Fruit fly (Drosophila melanogaster) whole organism, embryonic: ENCODE results near the gene Prp18.

ENCODE experiments used
- Asciz ChIP-seq: fragments of 200-800 bp; sonication (Bioruptor generic); optimal IDR thresholded peaks from 2 replicates; lab custom pipeline; 2017; ENCODE audit warnings: missing biosample characterization, mild to moderate bottlenecking, missing genetic modification characterization, missing genetic modification reagents
- Bteb2 ChIP-seq: fragments of 200-800 bp; sonication (Bioruptor generic); optimal IDR thresholded peaks from 2 replicates; lab custom pipeline; 2016; ENCODE audit warnings: missing biosample characterization, missing genetic modification characterization
- CG11085 ChIP-seq: fragments of 200-800 bp; sonication (Bioruptor generic); IDR thresholded peaks from 2 replicates; pipeline ENCODE4 v1.3.6; 2022; ENCODE audit warnings: missing biosample characterization, missing genetic modification characterization
- CG11456 ChIP-seq: fragments of 200-800 bp; sonication (Bioruptor generic); IDR thresholded peaks from 3 replicates; pipeline ENCODE4 v1.3.6; 2022; ENCODE audit warnings: missing biosample characterization, missing genetic modification characterization
- CG14050 ChIP-seq: fragments of 200-800 bp; sonication (Bioruptor generic); IDR thresholded peaks from 3 replicates; pipeline ENCODE4 v1.3.6; 2022; ENCODE audit warnings: missing biosample characterization, missing genetic modification characterization
- CG14667 ChIP-seq: fragments of 200-800 bp; sonication (Bioruptor generic); IDR thresholded peaks from 2 replicates; pipeline ENCODE4 v1.3.6; 2022; ENCODE audit warnings: missing biosample characterization, missing genetic modification characterization
- CG1603 ChIP-seq: fragments of 200-800 bp; sonication (Bioruptor generic); optimal IDR thresholded peaks from 2 replicates; lab custom pipeline; 2019; ENCODE audit warnings: missing biosample characterization, mild to moderate bottlenecking, missing genetic modification characterization, moderate library complexity
- CG17568 ChIP-seq: fragments of 200-800 bp; sonication (Bioruptor generic); optimal IDR thresholded peaks from 2 replicates; lab custom pipeline; 2018; ENCODE audit warnings: missing biosample characterization, mild to moderate bottlenecking, missing genetic modification characterization, moderate library complexity
- CG2120 ChIP-seq: fragments of 200-800 bp; sonication (Bioruptor generic); optimal IDR thresholded peaks from 3 replicates; lab custom pipeline; 2016; ENCODE audit warnings: missing biosample characterization, missing genetic modification characterization
- CG4730 ChIP-seq: fragments of 200-800 bp; sonication (Bioruptor generic); IDR thresholded peaks from 2 replicates; pipeline ENCODE4 v1.3.6; 2022; ENCODE audit warnings: missing biosample characterization, missing genetic modification characterization
- CG4854 ChIP-seq: fragments of 200-800 bp; sonication (Bioruptor generic); optimal IDR thresholded peaks from 2 replicates; lab custom pipeline; 2016; ENCODE audit warnings: missing biosample characterization, missing genetic modification characterization, inconsistent platforms
- CG7372 ChIP-seq: fragments of 200-800 bp; sonication (Bioruptor generic); IDR thresholded peaks from 2 replicates; pipeline ENCODE4 v1.3.6; 2022; ENCODE audit warnings: missing biosample characterization, missing genetic modification characterization
- CG7928 ChIP-seq: fragments of 200-800 bp; sonication (Bioruptor generic); optimal IDR thresholded peaks from 2 replicates; lab custom pipeline; 2017; ENCODE audit warnings: missing biosample characterization, mild to moderate bottlenecking, missing genetic modification characterization
- CG8359 ChIP-seq: fragments of 200-800 bp; sonication (Bioruptor generic); optimal IDR thresholded peaks from 2 replicates; lab custom pipeline; 2017; ENCODE audit warnings: missing biosample characterization, mild to moderate bottlenecking, missing genetic modification characterization, borderline replicate concordance
- CG8765 ChIP-seq: fragments of 200-800 bp; sonication (Bioruptor generic); IDR thresholded peaks from 2 replicates; pipeline ENCODE4 v1.3.6; 2022; ENCODE audit warnings: missing biosample characterization, missing genetic modification characterization
- CrebB ChIP-seq: fragments of 200-800 bp; sonication (Bioruptor generic); optimal IDR thresholded peaks from 3 replicates; lab custom pipeline; 2018; ENCODE audit warnings: missing biosample characterization, mild to moderate bottlenecking, missing genetic modification characterization
- D ChIP-seq, 2 experiments: fragments of 200-800 bp in 1 of 2; fragments of >200 bp in 1 of 2; sonication (Bioruptor generic) in 1 of 2; optimal IDR thresholded peaks; 2 replicates in 1 of 2; 3 replicates in 1 of 2; lab custom pipeline; 2017; ENCODE audit warnings: mild to moderate bottlenecking in 1 of 2, missing biosample characterization in 1 of 2, missing genetic modification characterization in 1 of 2, missing genetic modification reagents in 1 of 2
- Doc3 ChIP-seq: fragments of 200-800 bp; sonication (Bioruptor generic); IDR thresholded peaks from 3 replicates; pipeline ENCODE4 v1.3.6; 2022; ENCODE audit warnings: missing biosample characterization, missing genetic modification characterization; ENCODE audit not compliant: partially characterized antibody
- Dp ChIP-seq: fragments of 200-800 bp; sonication (Bioruptor generic); optimal IDR thresholded peaks from 2 replicates; lab custom pipeline; 2018; ENCODE audit warnings: missing biosample characterization, mild to moderate bottlenecking, missing genetic modification characterization, moderate library complexity
- E2f2 ChIP-seq: fragments of 200-800 bp; sonication (Bioruptor generic); IDR thresholded peaks from 2 replicates; pipeline ENCODE4 v1.3.6; 2022; ENCODE audit warnings: missing biosample characterization, missing genetic modification characterization
- Gug ChIP-seq: fragments of 200-800 bp; sonication (Bioruptor generic); IDR thresholded peaks from 4 replicates; pipeline ENCODE4 v1.3.6; 2022; ENCODE audit warnings: missing biosample characterization, missing genetic modification characterization
- Hmr ChIP-seq: fragments of 200-800 bp; sonication (Bioruptor generic); optimal IDR thresholded peaks from 3 replicates; lab custom pipeline; 2017; ENCODE audit warnings: mild to moderate bottlenecking, missing biosample characterization, missing genetic modification reagents, missing genetic modification characterization
- Lpt ChIP-seq: fragments of >200 bp; optimal IDR thresholded peaks from 2 replicates; lab custom pipeline; 2018; ENCODE audit warnings: missing biosample characterization, missing genetic modification characterization
- Max ChIP-seq: fragments of 200-800 bp; sonication (Bioruptor generic); optimal IDR thresholded peaks from 2 replicates; lab custom pipeline; 2016; ENCODE audit warnings: missing biosample characterization, mild to moderate bottlenecking, missing genetic modification characterization
- Med ChIP-seq: fragments of 200-800 bp; sonication (Bioruptor generic); peaks from one replicate; lab custom pipeline; 2016; ENCODE audit warnings: missing biosample characterization, missing genetic modification characterization, mild to moderate bottlenecking, inconsistent platforms, moderate library complexity
- Nf-YA ChIP-seq: fragments of 200-800 bp; sonication (Bioruptor generic); IDR thresholded peaks from 2 replicates; pipeline ENCODE4 v1.3.6; 2022; ENCODE audit warnings: missing biosample characterization, missing genetic modification characterization
- Sox102F ChIP-seq: fragments of 200-800 bp; sonication (Bioruptor generic); optimal IDR thresholded peaks from 2 replicates; lab custom pipeline; 2018; ENCODE audit warnings: missing biosample characterization, mild to moderate bottlenecking, missing genetic modification characterization, moderate library complexity
- Sry-δ ChIP-seq: fragments of 200-800 bp; sonication (Bioruptor generic); optimal IDR thresholded peaks from 2 replicates; lab custom pipeline; 2016; ENCODE audit warnings: missing biosample characterization, missing genetic modification characterization
- Stat92E ChIP-seq, 3 experiments: fragments of >200 bp in 2 of 3; fragments of 200-800 bp in 1 of 3; sonication (Bioruptor generic) in 1 of 3; optimal IDR thresholded peaks; 2 replicates each; lab custom pipeline; 2017 to 2019; ENCODE audit warnings: missing biosample characterization in 3 of 3, missing genetic modification characterization in 3 of 3, mild to moderate bottlenecking in 1 of 3, moderate library complexity in 1 of 3
- Vsx1 ChIP-seq: fragments of 200-800 bp; sonication (Bioruptor generic); optimal IDR thresholded peaks from 2 replicates; lab custom pipeline; 2017; ENCODE audit warnings: missing biosample characterization, mild to moderate bottlenecking, missing genetic modification characterization, missing genetic modification reagents
- az2 ChIP-seq: fragments of 200-800 bp; sonication (Bioruptor generic); optimal IDR thresholded peaks from 3 replicates; lab custom pipeline; 2016; ENCODE audit warnings: missing biosample characterization, missing genetic modification characterization
- cas ChIP-seq: fragments of 200-800 bp; sonication (Bioruptor generic); IDR thresholded peaks from 2 replicates; pipeline ENCODE4 v1.3.6; 2022; ENCODE audit warnings: missing biosample characterization, missing genetic modification characterization
- chinmo ChIP-seq: fragments of 200-800 bp; sonication (Bioruptor generic); IDR thresholded peaks from 4 replicates; pipeline ENCODE4 v1.3.6; 2022; ENCODE audit warnings: missing biosample characterization, missing genetic modification characterization; ENCODE audit not compliant: partially characterized antibody
- chn ChIP-seq: fragments of 200-800 bp; sonication (Bioruptor generic); optimal IDR thresholded peaks from 2 replicates; lab custom pipeline; 2016; ENCODE audit warnings: missing biosample characterization, missing genetic modification characterization
- dimm ChIP-seq: fragments of 200-800 bp; sonication (Bioruptor generic); IDR thresholded peaks from 2 replicates; pipeline ENCODE4 v1.3.6; 2022; ENCODE audit warnings: missing biosample characterization, missing genetic modification characterization
- emc ChIP-seq: fragments of 200-800 bp; sonication (Bioruptor generic); optimal IDR thresholded peaks from 2 replicates; lab custom pipeline; 2016; ENCODE audit warnings: missing biosample characterization, missing genetic modification characterization
- ewg ChIP-seq: fragments of 200-800 bp; sonication (Bioruptor generic); optimal IDR thresholded peaks from 3 replicates; lab custom pipeline; 2017; ENCODE audit warnings: mild to moderate bottlenecking, missing biosample characterization, missing genetic modification reagents, missing genetic modification characterization
- fru ChIP-seq: fragments of >200 bp; optimal IDR thresholded peaks from 2 replicates; lab custom pipeline; 2017
- gce ChIP-seq: fragments of 200-800 bp; sonication (Bioruptor generic); IDR thresholded peaks from 3 replicates; pipeline ENCODE4 v1.3.6; 2022; ENCODE audit warnings: missing biosample characterization, missing genetic modification characterization
- gcm ChIP-seq: fragments of 200-800 bp; sonication (Bioruptor generic); optimal IDR thresholded peaks from 2 replicates; lab custom pipeline; 2019; ENCODE audit warnings: missing biosample characterization, mild to moderate bottlenecking, missing genetic modification characterization, moderate library complexity
- grn ChIP-seq: fragments of 200-800 bp; sonication (Bioruptor generic); optimal IDR thresholded peaks from 3 replicates; lab custom pipeline; 2017; ENCODE audit warnings: missing biosample characterization, missing genetic modification characterization
- hbn ChIP-seq: fragments of 200-800 bp; sonication (Bioruptor generic); IDR thresholded peaks from 2 replicates; pipeline ENCODE4 v1.3.6; 2022; ENCODE audit warnings: missing biosample characterization, missing genetic modification characterization; ENCODE audit not compliant: partially characterized antibody
- her ChIP-seq: fragments of 200-800 bp; sonication (Bioruptor generic); optimal IDR thresholded peaks from 2 replicates; lab custom pipeline; 2016; ENCODE audit warnings: missing biosample characterization, missing genetic modification characterization
- pita ChIP-seq: fragments of 200-800 bp; sonication (Bioruptor generic); optimal IDR thresholded peaks from 2 replicates; lab custom pipeline; 2017; ENCODE audit warnings: missing biosample characterization, mild to moderate bottlenecking, missing genetic modification characterization
- ro ChIP-seq: fragments of 200-800 bp; sonication (Bioruptor generic); IDR thresholded peaks from 2 replicates; pipeline ENCODE4 v1.3.6; 2022; ENCODE audit warnings: missing biosample characterization, missing genetic modification characterization
- slou ChIP-seq: fragments of 200-800 bp; sonication (Bioruptor generic); optimal IDR thresholded peaks from 3 replicates; lab custom pipeline; 2016; ENCODE audit warnings: missing biosample characterization, missing genetic modification characterization
- tio ChIP-seq: fragments of 200-800 bp; sonication (Bioruptor generic); optimal IDR thresholded peaks from 2 replicates; lab custom pipeline; 2017; ENCODE audit warnings: missing biosample characterization, missing genetic modification characterization, inconsistent platforms
- trem ChIP-seq: fragments of 200-800 bp; optimal IDR thresholded peaks from 3 replicates; lab custom pipeline; 2019; ENCODE audit warnings: missing biosample characterization, mild to moderate bottlenecking, missing genetic modification characterization, moderate library complexity
- usp ChIP-seq: fragments of >200 bp; optimal IDR thresholded peaks from 2 replicates; lab custom pipeline; 2017; ENCODE audit warnings: missing biosample characterization, missing genetic modification characterization
- zen ChIP-seq: fragments of 200-800 bp; sonication (Bioruptor generic); optimal IDR thresholded peaks from 3 replicates; lab custom pipeline; 2018; ENCODE audit warnings: missing biosample characterization, mild to moderate bottlenecking, missing genetic modification characterization, moderate library complexity
- zfh1 ChIP-seq: fragments of 200-800 bp; sonication (Bioruptor generic); IDR thresholded peaks from 3 replicates; pipeline ENCODE4 v1.3.6; 2022; ENCODE audit warnings: missing biosample characterization, missing genetic modification characterization

Prp18 gene

DNA sequence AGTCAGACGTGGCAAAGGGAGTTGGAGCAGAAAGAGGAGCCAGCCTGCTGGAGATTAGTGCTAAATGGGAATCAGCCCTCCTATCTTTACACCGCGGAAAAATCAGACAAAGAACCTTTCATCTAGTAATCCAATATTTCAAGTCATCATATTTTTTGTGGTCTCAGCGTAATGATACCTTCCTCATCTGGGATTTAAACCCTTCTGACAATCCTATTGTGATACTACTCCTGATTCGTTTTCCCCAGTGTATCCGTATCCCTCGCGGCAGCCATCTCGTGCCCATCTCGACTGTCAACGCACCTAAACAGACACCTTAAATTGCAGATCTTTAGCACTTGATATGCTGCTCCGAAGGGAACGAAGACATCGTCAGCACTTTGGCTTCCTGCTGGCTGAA, 32.7 kb downstream of the Prp18 start (continued):
- TF ChIP-seq Lpt (GFP tag; lab: Kevin White, UChicago) (no peak), tio (GFP tag; lab: Kevin White, UChicago) (no peak), ewg (no peak), CG17568 (GFP tag; lab: Kevin White, UChicago) (no peak), CG8765 (0 out of 2 replicates have a peak, but pooled peaks have one; percentile 15), her (GFP tag; lab: Kevin White, UChicago) (no peak), Asciz (GFP tag; lab: Kevin White, UChicago) (no peak), pita (GFP tag; lab: Kevin White, UChicago) (no peak), Bteb2 (GFP tag; lab: Kevin White, UChicago) (no peak), CG8359 (GFP tag; lab: Kevin White, UChicago) (no peak), CG7928 (GFP tag; lab: Kevin White, UChicago) (no peak), fru (lab: Kevin White, UChicago) (no peak), emc (GFP tag; lab: Kevin White, UChicago) (no peak), CG4730 (no peak), Stat92E (GFP tag; optimal IDR thresholded peaks at IDR 0.05; lab: Kevin White, UChicago) (no peak), CG14050 (no peak), gcm (GFP tag; lab: Kevin White, UChicago) (no peak), gce (GFP tag; lab: Robert Waterston, UW) (no peak), CrebB (tag; lab: Kevin White, UChicago) (no peak), hbn (GFP tag; lab: Robert Waterston, UW) (no peak), chinmo (no peak), CG14667 (GFP tag; lab: Robert Waterston, UW) (no peak), trem (tag; lab: Kevin White, UChicago) (no peak), E2f2 (GFP tag; lab: Robert Waterston, UW) (no peak), CG1603 (tag; lab: Kevin White, UChicago) (no peak), CG2120 (no peak), Dp (GFP tag; lab: Kevin White, UChicago) (no peak), Max (no peak), az2 (GFP tag; lab: Kevin White, UChicago) (no peak), zen (no peak), ro (GFP tag; lab: Robert Waterston, UW) (no peak), CG11085 (GFP tag; lab: Robert Waterston, UW) (no peak), Med (GFP tag; lab: Kevin White, UChicago) (peak; percentile 64), usp (GFP tag; lab: Kevin White, UChicago) (no peak), grn (no peak), Sox102F (GFP tag; lab: Kevin White, UChicago) (no peak), Nf-YA (GFP tag; lab: Robert Waterston, UW) (no peak), CG4854 (GFP tag; lab: Kevin White, UChicago) (no peak), Gug (GFP tag; lab: Robert Waterston, UW) (0 out of 4 replicates have a peak, but pooled peaks have one; percentile 18), CG11456 (GFP tag; lab: Robert Waterston, UW) (0 out of 3 replicates have a peak, but pooled peaks have one; percentile 18), dimm (GFP tag; lab: Robert Waterston, UW) (no peak), Vsx1 (no peak), cas (GFP tag; lab: Robert Waterston, UW) (no peak), slou (GFP tag; lab: Kevin White, UChicago) (no peak), Hmr (GFP tag; lab: Kevin White, UChicago) (no peak), Doc3 (GFP tag; lab: Robert Waterston, UW) (no peak), zfh1 (GFP tag; lab: Robert Waterston, UW) (0 out of 3 replicates have a peak, but pooled peaks have one; percentile 7), chn (GFP tag; lab: Kevin White, UChicago) (no peak), D (optimal IDR thresholded peaks at IDR 0.05; lab: Kevin White, UChicago) (no peak), D (GFP tag; optimal IDR thresholded peaks at IDR 0.05; lab: Kevin White, UChicago) (no peak), CG7372 (GFP tag; lab: Robert Waterston, UW) (no peak), Sry-δ (GFP tag; lab: Kevin White, UChicago) (no peak)
